Worm (Caenorhabditis elegans) whole organism, young adult: ENCODE results near the gene C47D12.5.

Source experiments
- F33H1.4 ChIP-seq: fragments of 200-800 bp; sonication (Bioruptor generic); IDR thresholded peaks from 2 replicates; pipeline ENCODE4 v1.3.6; 2022; ENCODE audit warnings: missing genetic modification reagents, missing genetic modification characterization, missing compliant biosample characterization
- K11D2.4 ChIP-seq: fragments of 200-800 bp; sonication (Bioruptor generic); IDR thresholded peaks from 2 replicates; pipeline ENCODE4 v1.3.6; 2022; ENCODE audit warnings: missing genetic modification reagents, missing genetic modification characterization, missing compliant biosample characterization
- ceh-40 ChIP-seq: fragments of 200-800 bp; sonication (Bioruptor generic); IDR thresholded peaks from 2 replicates; pipeline ENCODE4 v1.3.6; 2022; ENCODE audit warnings: missing genetic modification characterization, missing compliant biosample characterization
- gei-17 ChIP-seq: fragments of 200-800 bp; sonication (Bioruptor generic); optimal IDR thresholded peaks from 2 replicates; lab custom pipeline; 2018; ENCODE audit warnings: mild to moderate bottlenecking, missing genetic modification characterization, missing compliant biosample characterization
- rpc-1 ChIP-seq, 2 experiments: fragments of 150-350 bp in 1 of 2; sonication (generic microtip) in 1 of 2; optimal IDR thresholded peaks; 2 replicates each; lab custom pipeline; 2014 to 2018; ENCODE audit warnings: missing biosample characterization in 1 of 2, missing genetic modification characterization in 1 of 2, missing genetic modification reagents in 1 of 2, missing genotype in 1 of 2
- unc-62 ChIP-seq: fragments of 150-350 bp; optimal IDR thresholded peaks from 2 replicates; lab custom pipeline; 2014; ENCODE audit warnings: missing biosample characterization, missing genetic modification reagents, missing genetic modification characterization
- ztf-25 ChIP-seq: fragments of 200-800 bp; sonication (Bioruptor generic); IDR thresholded peaks from 2 replicates; pipeline ENCODE4 v1.3.6; 2022; ENCODE audit warnings: missing genetic modification reagents, missing genetic modification characterization, missing compliant biosample characterization

DNA sequence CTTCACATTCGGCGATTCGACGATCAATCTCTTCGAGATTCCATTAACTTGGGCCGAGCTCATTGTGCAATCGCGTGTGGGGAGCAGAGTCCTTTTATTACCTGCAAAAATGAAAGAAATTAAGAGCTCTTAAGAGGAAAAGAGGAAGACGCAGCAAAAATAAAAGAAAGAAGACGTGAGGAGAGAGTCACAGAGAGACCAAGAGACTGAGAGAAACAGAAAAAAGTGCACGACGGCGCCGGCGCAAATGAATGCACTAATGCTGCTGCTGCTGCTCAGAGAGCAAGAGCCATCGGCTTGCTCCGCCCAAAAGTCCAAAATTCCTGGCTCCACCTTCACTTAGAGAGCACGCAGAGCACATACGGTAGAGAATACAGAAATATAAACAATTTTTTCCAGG, 15.1 kb upstream of the C47D12.5 start, which contains the start of gene inos-1:
- no peak for TF ChIP-seq ztf-25
- TF ChIP-seq rpc-1 (optimal IDR thresholded peaks at IDR 0.05; lab: Kevin White, UChicago) = no peak
- TF ChIP-seq rpc-1 (tag; optimal IDR thresholded peaks at IDR 0.05; lab: Kevin White, UChicago) = no peak
- no peak for TF ChIP-seq unc-62 (GFP tag; lab: Kevin White, UChicago)
- no peak for TF ChIP-seq gei-17
- TF ChIP-seq F33H1.4 (GFP tag; lab: Robert Waterston, UW) = no peak
- TF ChIP-seq ceh-40 (GFP tag; lab: Robert Waterston, UW) = no peak
- TF ChIP-seq K11D2.4 (GFP tag; lab: Robert Waterston, UW) = no peak
